Worm (Caenorhabditis elegans) whole organism, L3 larva: ENCODE data around the gene nhr-137.

Source experiments
- aly-2 ChIP-seq: fragments of 150-350 bp; optimal IDR thresholded peaks from 2 replicates; lab custom pipeline; 2014; ENCODE audit warnings: missing biosample characterization, missing genetic modification characterization
- nhr-237 ChIP-seq: fragments of 150-350 bp; optimal IDR thresholded peaks from 2 replicates; lab custom pipeline; 2014; ENCODE audit warnings: missing biosample characterization, missing genetic modification characterization

DNA sequence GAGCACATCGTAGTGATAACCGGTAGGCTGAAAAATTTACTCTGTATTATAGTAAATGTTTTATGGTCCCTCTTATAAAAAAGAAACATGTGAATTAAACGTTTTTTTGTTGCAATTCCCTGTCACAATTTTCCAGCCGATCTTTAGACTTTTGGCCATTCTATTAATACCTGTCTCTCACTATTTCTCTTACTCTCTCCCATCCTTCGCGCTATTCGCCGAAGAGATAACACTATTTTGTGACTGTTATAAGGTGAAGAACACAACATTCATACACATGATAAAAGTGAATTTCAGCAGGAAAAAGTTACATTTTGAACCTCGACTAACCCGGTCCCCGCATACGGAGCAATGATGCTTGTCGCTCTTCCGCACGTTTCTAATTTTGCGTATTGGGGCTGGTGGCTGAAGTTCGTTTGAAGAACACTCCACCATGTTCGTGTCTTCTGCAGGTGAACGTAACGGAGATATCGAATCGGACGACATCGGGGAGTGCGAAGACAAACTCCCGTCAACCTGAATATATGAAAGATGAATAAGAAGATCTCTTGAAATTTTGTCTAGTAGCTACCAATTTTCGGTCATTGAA is 29.7 kb downstream of the nhr-137 start:
- TF ChIP-seq aly-2 (tag; lab: Kevin White, UChicago) (no peak), nhr-237 (tag; lab: Kevin White, UChicago) (no peak)
